Worm (Caenorhabditis elegans) whole organism, late embryonic: ENCODE data around the gene syp-2.

Source experiments
- F13H6.1 ChIP-seq: sonication (generic microtip); optimal IDR thresholded peaks from 2 replicates; lab custom pipeline; 2016; ENCODE audit warnings: missing genetic modification characterization, missing compliant biosample characterization
- K02D7.2 ChIP-seq: sonication (generic microtip); optimal IDR thresholded peaks from 2 replicates; lab custom pipeline; 2017; ENCODE audit warnings: mild to moderate bottlenecking, missing genetic modification characterization, missing compliant biosample characterization
- K09A11.1 ChIP-seq: sonication (generic microtip); optimal IDR thresholded peaks from 2 replicates; lab custom pipeline; 2017; ENCODE audit warnings: antibody characterized with exemption, mild to moderate bottlenecking, missing genetic modification characterization, missing compliant biosample characterization; ENCODE audit not compliant: insufficient read depth
- Y22D7AL.16 ChIP-seq: sonication (generic microtip); optimal IDR thresholded peaks from 2 replicates; lab custom pipeline; 2016; ENCODE audit warnings: missing genetic modification characterization, missing compliant biosample characterization
- ahr-1 ChIP-seq: sonication (generic microtip); optimal IDR thresholded peaks from 2 replicates; lab custom pipeline; 2016; ENCODE audit warnings: missing genetic modification characterization, missing compliant biosample characterization
- ceh-2 ChIP-seq: sonication (generic microtip); optimal IDR thresholded peaks from 2 replicates; lab custom pipeline; 2016; ENCODE audit warnings: missing genotype, missing genetic modification characterization, missing compliant biosample characterization
- ceh-24 ChIP-seq: sonication (generic microtip); optimal IDR thresholded peaks from 2 replicates; lab custom pipeline; 2016; ENCODE audit warnings: mild to moderate bottlenecking, missing genetic modification characterization, missing compliant biosample characterization
- ceh-34 ChIP-seq: sonication (generic microtip); optimal IDR thresholded peaks from 2 replicates; lab custom pipeline; 2016; ENCODE audit warnings: mild to moderate bottlenecking, missing genetic modification characterization, missing compliant biosample characterization
- ceh-6 ChIP-seq: fragments of 200-800 bp; sonication (Bioruptor generic); optimal IDR thresholded peaks from 2 replicates; lab custom pipeline; 2018; ENCODE audit warnings: mild to moderate bottlenecking, missing genetic modification characterization, missing compliant biosample characterization
- ceh-9 ChIP-seq: sonication (generic microtip); optimal IDR thresholded peaks from 2 replicates; lab custom pipeline; 2016; ENCODE audit warnings: mild to moderate bottlenecking, missing genetic modification characterization, inconsistent platforms, missing compliant biosample characterization
- che-1 ChIP-seq: sonication (generic microtip); optimal IDR thresholded peaks from 2 replicates; lab custom pipeline; 2016; ENCODE audit warnings: mild to moderate bottlenecking, missing genetic modification characterization, missing compliant biosample characterization
- gmeb-2 ChIP-seq: sonication (generic microtip); optimal IDR thresholded peaks from 2 replicates; lab custom pipeline; 2016; ENCODE audit warnings: missing genetic modification characterization, inconsistent platforms, missing compliant biosample characterization
- hlh-15 ChIP-seq: sonication (generic microtip); optimal IDR thresholded peaks from 2 replicates; lab custom pipeline; 2016; ENCODE audit warnings: missing genetic modification characterization, missing compliant biosample characterization
- hlh-30 ChIP-seq: sonication (generic microtip); optimal IDR thresholded peaks from 2 replicates; lab custom pipeline; 2017; ENCODE audit warnings: antibody characterized with exemption, missing genetic modification characterization, missing compliant biosample characterization; ENCODE audit not compliant: insufficient read depth
- hlh-6 ChIP-seq: sonication (generic microtip); optimal IDR thresholded peaks from 2 replicates; lab custom pipeline; 2016; ENCODE audit warnings: missing genotype, missing genetic modification characterization, missing compliant biosample characterization
- hlh-8 ChIP-seq: sonication (generic microtip); optimal IDR thresholded peaks from 2 replicates; lab custom pipeline; 2016; ENCODE audit warnings: missing genotype, missing genetic modification characterization, missing compliant biosample characterization
- lin-11 ChIP-seq: fragments of 200-800 bp; sonication (Bioruptor generic); optimal IDR thresholded peaks from 2 replicates; lab custom pipeline; 2018; ENCODE audit warnings: mild to moderate bottlenecking, missing genetic modification characterization, missing compliant biosample characterization
- mec-3 ChIP-seq: sonication (generic microtip); optimal IDR thresholded peaks from 2 replicates; lab custom pipeline; 2016; ENCODE audit warnings: borderline replicate concordance, missing genetic modification characterization, missing compliant biosample characterization
- nfya-1 ChIP-seq: sonication (generic microtip); optimal IDR thresholded peaks from 2 replicates; lab custom pipeline; 2017; ENCODE audit warnings: missing genetic modification characterization, mild to moderate bottlenecking, missing compliant biosample characterization, antibody characterized with exemption, moderate library complexity
- nhr-11 ChIP-seq: fragments of 150-350 bp; optimal IDR thresholded peaks from 2 replicates; lab custom pipeline; 2014; ENCODE audit warnings: missing biosample characterization, missing genetic modification characterization
- npax-4 ChIP-seq: sonication (generic microtip); optimal IDR thresholded peaks from 2 replicates; lab custom pipeline; 2016; ENCODE audit warnings: missing genetic modification characterization, missing compliant biosample characterization
- pag-3 ChIP-seq: sonication (generic microtip); optimal IDR thresholded peaks from 2 replicates; lab custom pipeline; 2016; ENCODE audit warnings: missing compliant biosample characterization, missing genetic modification characterization, borderline replicate concordance
- pax-1 ChIP-seq: fragments of 150-350 bp; optimal IDR thresholded peaks from 2 replicates; lab custom pipeline; 2014; ENCODE audit warnings: missing biosample characterization, missing genetic modification characterization
- pha-4 ChIP-seq: fragments of 150-350 bp; optimal IDR thresholded peaks from 2 replicates; lab custom pipeline; 2018; ENCODE audit warnings: missing biosample characterization, missing genetic modification reagents, missing genetic modification characterization
- pqm-1 ChIP-seq: sonication (generic microtip); optimal IDR thresholded peaks from 2 replicates; lab custom pipeline; 2016; ENCODE audit warnings: missing genetic modification characterization, missing compliant biosample characterization
- sox-4 ChIP-seq: sonication (generic microtip); optimal IDR thresholded peaks from 2 replicates; lab custom pipeline; 2017; ENCODE audit warnings: mild to moderate bottlenecking, missing genetic modification characterization, inconsistent platforms, missing compliant biosample characterization
- syd-9 ChIP-seq: sonication (generic microtip); optimal IDR thresholded peaks from 2 replicates; lab custom pipeline; 2016; ENCODE audit warnings: mild to moderate bottlenecking, missing genetic modification characterization, moderate library complexity, missing compliant biosample characterization
- tbx-7 ChIP-seq: sonication (generic microtip); optimal IDR thresholded peaks from 2 replicates; lab custom pipeline; 2016; ENCODE audit warnings: missing genotype, missing genetic modification characterization, missing compliant biosample characterization
- unc-3 ChIP-seq, 2 experiments: fragments of 200-800 bp in 1 of 2; sonication (Bioruptor generic) in 1 of 2; sonication (generic microtip) in 1 of 2; conservative IDR thresholded peaks in 1 of 2; optimal IDR thresholded peaks in 1 of 2; 2 replicates each; pipeline versions ENCODE4 v1.3.6 to Lab custom; 2016 to 2022; ENCODE audit warnings: missing compliant biosample characterization in 2 of 2, missing genetic modification characterization in 2 of 2, missing genetic modification reagents in 1 of 2
- unc-55 ChIP-seq: sonication (generic microtip); optimal IDR thresholded peaks from 2 replicates; lab custom pipeline; 2017; ENCODE audit warnings: missing biosample characterization, missing genetic modification reagents, missing genetic modification characterization
- zip-5 ChIP-seq: sonication (generic microtip); optimal IDR thresholded peaks from 2 replicates; lab custom pipeline; 2016; ENCODE audit warnings: missing genetic modification characterization, missing compliant biosample characterization

The syp-2 gene

ce11 chrV:5536240-5536811 lies at the start of gene syp-2, which contains the start of gene cox-16:
TSS of gene syp-2 (plus strand) at chrV:5536487.
TSS of gene cox-16 (minus strand) at chrV:5536243.
- TF ChIP-seq unc-3 (GFP tag; conservative IDR thresholded peaks at IDR 0.05; lab: Robert Waterston, UW) (no peak), unc-3 (tag; optimal IDR thresholded peaks at IDR 0.05; lab: Kevin White, UChicago) (no peak), hlh-6 (no peak)
- TF ChIP-seq, all 69 proteins: peak for 0

ce11 chrV:5487180-5487579 lies 49.1 kb upstream of the syp-2 start:
- TF ChIP-seq Y22D7AL.16 (tag; lab: Kevin White, UChicago) (no peak), pag-3 (no peak), zip-5 (no peak), hlh-15 (tag; lab: Kevin White, UChicago) (no peak), K09A11.1 (tag; lab: Kevin White, UChicago) (no peak), pha-4 (no peak), ceh-2 (tag; lab: Kevin White, UChicago) (no peak), hlh-30 (tag; lab: Kevin White, UChicago) (no peak), syd-9 (no peak)

DNA sequence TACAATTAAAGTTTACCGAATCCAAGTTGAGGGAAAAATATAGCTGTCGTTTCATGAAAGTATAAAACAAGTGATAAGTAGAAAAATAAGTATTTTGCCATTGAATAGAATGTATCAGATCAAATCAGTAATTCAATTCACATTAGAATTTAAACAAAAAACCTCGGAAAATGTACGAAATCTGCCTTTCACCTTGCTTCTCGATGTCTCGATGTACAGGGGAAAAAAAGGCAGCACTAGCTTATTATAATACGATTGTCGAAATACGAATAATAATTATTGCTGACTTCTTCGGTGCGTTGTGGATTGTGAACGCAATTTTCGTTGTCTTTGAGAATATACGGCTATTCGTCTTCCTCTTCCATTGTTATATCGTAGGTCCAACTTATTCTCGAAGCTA lies 47.5 kb upstream of the syp-2 start, which contains the start of gene grl-18:
Gene grl-18, minus strand, starts transcription at position 101 of the 400 bp plus-strand sequence.
- TF ChIP-seq pqm-1 (no peak), pax-1 (tag; lab: Kevin White, UChicago) (no peak), npax-4 (tag; lab: Kevin White, UChicago) (no peak), K02D7.2 (no peak), ceh-24 (tag; lab: Kevin White, UChicago) (no peak), ceh-34 (tag; lab: Kevin White, UChicago) (no peak), ceh-6 (GFP tag; lab: Kevin White, UChicago) (no peak), hlh-8 (tag; lab: Kevin White, UChicago) (no peak), ceh-9 (no peak), F13H6.1 (no peak)
- TF ChIP-seq, all 69 proteins: peak for 0

ce11 chrV:5490205-5490604 lies 46.1 kb upstream of the syp-2 start, which contains the start of gene T05C3.6:
TSS of gene T05C3.6 (plus strand) at chrV:5490445.
- no peak for TF ChIP-seq tbx-7 (tag; lab: Kevin White, UChicago)
- TF ChIP-seq ahr-1 (tag; lab: Kevin White, UChicago): no peak
- TF ChIP-seq pag-3: no peak
- no peak for TF ChIP-seq ceh-6 (GFP tag; lab: Kevin White, UChicago)
- TF ChIP-seq sox-4 (tag; lab: Kevin White, UChicago): no peak
- no peak for TF ChIP-seq che-1 (tag; lab: Kevin White, UChicago)
- TF ChIP-seq mec-3: no peak
- no peak for TF ChIP-seq zip-5
- TF ChIP-seq lin-11 (tag; lab: Kevin White, UChicago): no peak
- TF ChIP-seq unc-55 (GFP tag; lab: Kevin White, UChicago): no peak
- TF ChIP-seq K09A11.1 (tag; lab: Kevin White, UChicago): no peak
- TF ChIP-seq gmeb-2 (tag; lab: Kevin White, UChicago): no peak

DNA sequence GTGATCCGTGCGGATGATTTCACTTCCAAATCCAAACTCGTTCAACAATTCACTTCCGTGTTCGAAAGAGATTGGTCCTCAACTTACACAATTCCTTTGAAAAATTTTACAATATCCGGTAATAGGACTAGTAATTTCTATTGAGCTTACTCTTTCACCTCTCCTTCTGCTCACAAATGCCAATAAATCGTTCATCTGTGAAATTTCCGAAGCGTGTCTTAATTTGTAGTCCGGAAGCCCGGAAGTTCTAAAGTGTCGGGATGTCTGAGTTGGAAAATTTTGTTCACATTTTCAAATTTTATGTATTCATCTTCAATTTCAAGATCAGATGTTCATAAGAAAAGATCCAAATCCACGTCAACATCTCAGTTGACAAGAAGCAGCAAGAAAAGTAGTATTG lies 42.8 kb upstream of the syp-2 start, which contains the start of gene T05C3.2:
Gene T05C3.2, plus strand, starts transcription at position 301 of the 400 bp plus-strand sequence.
- TF ChIP-seq nhr-11 (tag; lab: Kevin White, UChicago): no peak
- no peak for TF ChIP-seq mec-3
- TF ChIP-seq K09A11.1 (tag; lab: Kevin White, UChicago): no peak

DNA sequence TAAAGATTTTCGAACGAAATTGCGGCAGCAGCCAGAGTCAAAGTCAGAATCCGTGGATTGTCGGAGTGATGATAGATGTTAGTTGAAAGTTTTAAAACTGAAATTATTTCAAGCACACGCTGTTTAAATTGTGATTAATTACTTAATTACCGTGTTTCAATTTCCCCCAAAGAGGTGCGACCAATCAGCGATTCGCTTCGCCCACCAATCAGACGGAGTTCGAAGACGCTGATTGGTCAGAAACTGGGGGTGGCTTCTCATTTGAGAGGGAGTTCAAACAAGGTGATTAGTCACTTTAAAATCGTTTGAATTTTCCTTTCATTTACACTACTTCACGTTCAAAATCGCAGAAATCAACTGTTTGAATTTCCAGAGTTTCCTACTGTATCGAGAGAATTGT lies 36.8 kb upstream of the syp-2 start:
- TF ChIP-seq nfya-1 (peak; percentile 66), che-1 (tag; lab: Kevin White, UChicago) (no peak)
